Worm (Caenorhabditis elegans) whole organism, young adult: Measurements from ENCODE around the gene nra-1.
A peak's percentile ranks its signal among the peaks of the same experiment; 100 is the strongest.

Experiments used
- B0019.2 ChIP-seq: fragments of 200-800 bp; sonication (Bioruptor generic); conservative IDR thresholded peaks from 2 replicates; pipeline ENCODE4 v1.3.6; 2022; ENCODE audit warnings: missing genetic modification reagents, missing genetic modification characterization, missing compliant biosample characterization
- B0261.1 ChIP-seq: sonication (generic microtip); optimal IDR thresholded peaks from 2 replicates; lab custom pipeline; 2016; ENCODE audit warnings: mild to moderate bottlenecking, missing genetic modification characterization, moderate library complexity, missing compliant biosample characterization
- F23B12.7 ChIP-seq: sonication (generic microtip); optimal IDR thresholded peaks from 2 replicates; lab custom pipeline; 2017; ENCODE audit warnings: missing genetic modification characterization, mild to moderate bottlenecking, missing compliant biosample characterization, antibody characterized with exemption, moderate library complexity; ENCODE audit not compliant: insufficient read depth
- F33H1.4 ChIP-seq: fragments of 200-800 bp; sonication (Bioruptor generic); IDR thresholded peaks from 2 replicates; pipeline ENCODE4 v1.3.6; 2022; ENCODE audit warnings: missing genetic modification reagents, missing genetic modification characterization, missing compliant biosample characterization
- F39B2.1 ChIP-seq: fragments of 200-800 bp; sonication (Bioruptor generic); IDR thresholded peaks from 2 replicates; pipeline ENCODE4 v1.3.6; 2022; ENCODE audit warnings: missing genetic modification reagents, missing genetic modification characterization, missing compliant biosample characterization
- F57A8.1 ChIP-seq: fragments of 200-800 bp; sonication (Bioruptor generic); optimal IDR thresholded peaks from 2 replicates; lab custom pipeline; 2018; ENCODE audit warnings: mild to moderate bottlenecking, missing genetic modification characterization, moderate library complexity, missing compliant biosample characterization
- T26A5.8 ChIP-seq: sonication (generic microtip); optimal IDR thresholded peaks from 2 replicates; lab custom pipeline; 2016; ENCODE audit warnings: missing genetic modification characterization, missing compliant biosample characterization
- Y53G8AR.9 ChIP-seq: fragments of 200-800 bp; sonication (Bioruptor generic); conservative IDR thresholded peaks from 2 replicates; pipeline ENCODE4 v1.3.6; 2022; ENCODE audit warnings: missing genetic modification reagents, missing genetic modification characterization, missing compliant biosample characterization
- Y56A3A.18 ChIP-seq: fragments of 200-800 bp; sonication (Bioruptor generic); IDR thresholded peaks from 2 replicates; pipeline ENCODE4 v1.3.6; 2022; ENCODE audit warnings: missing genetic modification reagents, missing genetic modification characterization, missing compliant biosample characterization
- Y67H2A.10 ChIP-seq: fragments of 200-800 bp; sonication (Bioruptor generic); conservative IDR thresholded peaks from 2 replicates; pipeline ENCODE4 v1.3.6; 2022; ENCODE audit warnings: missing genetic modification reagents, missing genetic modification characterization, missing compliant biosample characterization
- atf-7 ChIP-seq: sonication (generic microtip); optimal IDR thresholded peaks from 2 replicates; lab custom pipeline; 2017; ENCODE audit warnings: mild to moderate bottlenecking, missing genetic modification characterization, missing compliant biosample characterization
- athp-1 ChIP-seq: sonication (generic microtip); optimal IDR thresholded peaks from 2 replicates; lab custom pipeline; 2017; ENCODE audit warnings: mild to moderate bottlenecking, missing genetic modification characterization, missing compliant biosample characterization
- attf-6 ChIP-seq: fragments of 200-800 bp; sonication (Bioruptor generic); IDR thresholded peaks from 2 replicates; pipeline ENCODE4 v1.3.6; 2022; ENCODE audit warnings: missing genetic modification reagents, missing genetic modification characterization, missing compliant biosample characterization
- ccch-3 ChIP-seq: fragments of 200-800 bp; sonication (Bioruptor generic); optimal IDR thresholded peaks from 2 replicates; lab custom pipeline; 2018; ENCODE audit warnings: mild to moderate bottlenecking, missing genetic modification characterization, missing compliant biosample characterization
- cebp-1 ChIP-seq, 2 experiments: fragments of 200-800 bp in 1 of 2; sonication (Bioruptor generic) in 1 of 2; sonication (generic microtip) in 1 of 2; IDR thresholded peaks in 1 of 2; optimal IDR thresholded peaks in 1 of 2; 2 replicates each; pipeline versions ENCODE4 v1.3.6 to Lab custom; 2017 to 2022; ENCODE audit warnings: missing compliant biosample characterization in 2 of 2, missing genetic modification characterization in 2 of 2, mild to moderate bottlenecking in 1 of 2, missing genetic modification reagents in 1 of 2, moderate library complexity in 1 of 2
- ceh-100 ChIP-seq: fragments of 200-800 bp; sonication (Bioruptor generic); IDR thresholded peaks from 2 replicates; pipeline ENCODE4 v1.3.6; 2022; ENCODE audit warnings: missing genetic modification reagents, missing genetic modification characterization, missing compliant biosample characterization
- ceh-27 ChIP-seq: fragments of 200-800 bp; sonication (Bioruptor generic); optimal IDR thresholded peaks from 2 replicates; lab custom pipeline; 2018; ENCODE audit warnings: mild to moderate bottlenecking, missing genetic modification characterization, moderate library complexity, missing compliant biosample characterization
- ceh-58 ChIP-seq: fragments of 200-800 bp; sonication (Bioruptor generic); IDR thresholded peaks from 2 replicates; pipeline ENCODE4 v1.3.6; 2022; ENCODE audit warnings: missing genetic modification characterization, missing compliant biosample characterization
- ceh-91 ChIP-seq: fragments of 200-800 bp; sonication (Bioruptor generic); IDR thresholded peaks from 2 replicates; pipeline ENCODE4 v1.3.6; 2022; ENCODE audit warnings: missing genetic modification reagents, missing genetic modification characterization, missing compliant biosample characterization
- egl-18 ChIP-seq: fragments of 200-800 bp; sonication (Bioruptor generic); IDR thresholded peaks from 2 replicates; pipeline ENCODE4 v1.3.6; 2022; ENCODE audit warnings: missing genetic modification reagents, missing genetic modification characterization, missing compliant biosample characterization
- gei-17 ChIP-seq: fragments of 200-800 bp; sonication (Bioruptor generic); optimal IDR thresholded peaks from 2 replicates; lab custom pipeline; 2018; ENCODE audit warnings: mild to moderate bottlenecking, missing genetic modification characterization, missing compliant biosample characterization
- him-1 ChIP-seq: sonication (generic microtip); optimal IDR thresholded peaks from 2 replicates; lab custom pipeline; 2016; ENCODE audit warnings: missing genotype, missing genetic modification reagents, missing genetic modification characterization, missing compliant biosample characterization
- hlh-12 ChIP-seq: sonication (generic microtip); optimal IDR thresholded peaks from 2 replicates; lab custom pipeline; 2016; ENCODE audit warnings: missing genetic modification characterization, missing compliant biosample characterization
- lin-26 ChIP-seq: fragments of 200-800 bp; sonication (Bioruptor generic); IDR thresholded peaks from 2 replicates; pipeline ENCODE4 v1.3.6; 2022; ENCODE audit warnings: missing genetic modification reagents, missing genetic modification characterization, missing compliant biosample characterization
- madf-6 ChIP-seq: fragments of 200-800 bp; sonication (Bioruptor generic); IDR thresholded peaks from 2 replicates; pipeline ENCODE4 v1.3.6; 2022; ENCODE audit warnings: missing genetic modification reagents, missing genetic modification characterization, missing compliant biosample characterization
- nfya-2 ChIP-seq: fragments of 200-800 bp; sonication (Bioruptor generic); IDR thresholded peaks from 2 replicates; pipeline ENCODE4 v1.3.6; 2022; ENCODE audit warnings: missing genetic modification reagents, missing genetic modification characterization, missing compliant biosample characterization
- nfyb-1 ChIP-seq: fragments of 200-800 bp; sonication (Bioruptor generic); IDR thresholded peaks from 2 replicates; pipeline ENCODE4 v1.3.6; 2022; ENCODE audit warnings: missing genetic modification reagents, missing genetic modification characterization, missing compliant biosample characterization
- nhr-179 ChIP-seq: sonication (generic microtip); optimal IDR thresholded peaks from 2 replicates; lab custom pipeline; 2016; ENCODE audit warnings: mild to moderate bottlenecking, missing genetic modification characterization, missing compliant biosample characterization
- pbrm-1 ChIP-seq: fragments of 200-800 bp; sonication (Bioruptor generic); IDR thresholded peaks from 2 replicates; pipeline ENCODE4 v1.3.6; 2022; ENCODE audit warnings: missing genetic modification reagents, missing genetic modification characterization, missing compliant biosample characterization
- repo-1 ChIP-seq: sonication (generic microtip); optimal IDR thresholded peaks from 2 replicates; lab custom pipeline; 2017; ENCODE audit warnings: mild to moderate bottlenecking, missing genetic modification characterization, missing compliant biosample characterization
- snpc-4 ChIP-seq, 5 experiments: fragments of 150-350 bp in 1 of 5; sonication (generic microtip) in 4 of 5; optimal IDR thresholded peaks; 2 replicates each; lab custom pipeline; 2014 to 2018; ENCODE audit warnings: missing genetic modification characterization in 5 of 5, missing biosample characterization in 3 of 5, antibody characterized with exemption in 2 of 5, mild to moderate bottlenecking in 2 of 5, missing compliant biosample characterization in 2 of 5, missing genotype in 2 of 5, moderate library complexity in 2 of 5, missing genetic modification reagents in 1 of 5
- xnd-1 ChIP-seq: sonication (generic microtip); optimal IDR thresholded peaks from 2 replicates; lab custom pipeline; 2016; ENCODE audit warnings: missing genotype, missing genetic modification reagents, missing genetic modification characterization, missing compliant biosample characterization
- ztf-18 ChIP-seq: sonication (generic microtip); optimal IDR thresholded peaks from 2 replicates; lab custom pipeline; 2016; ENCODE audit warnings: missing genotype, mild to moderate bottlenecking, missing genetic modification characterization, missing compliant biosample characterization
- ztf-22 ChIP-seq: fragments of 200-800 bp; sonication (Bioruptor generic); optimal IDR thresholded peaks from 2 replicates; lab custom pipeline; 2018; ENCODE audit warnings: mild to moderate bottlenecking, missing genetic modification characterization, moderate library complexity, missing compliant biosample characterization
- ztf-28 ChIP-seq: fragments of 200-800 bp; sonication (Bioruptor generic); IDR thresholded peaks from 2 replicates; pipeline ENCODE4 v1.3.6; 2022; ENCODE audit warnings: missing genetic modification reagents, missing genetic modification characterization, missing compliant biosample characterization

nra-1 gene

ce11 chrIV:17249691-17250181 lies 34.3 kb downstream of the nra-1 start, which contains the start of gene eelo-2 (continued):
- peak; percentile 99 for TF ChIP-seq ztf-18
- TF ChIP-seq F33H1.4 (GFP tag; lab: Robert Waterston, UW), result peak; percentile 80
- TF ChIP-seq atf-7 (tag; lab: Kevin White, UChicago), result peak; percentile 93
- peak; percentile 86 for TF ChIP-seq gei-17 (GFP tag; lab: Kevin White, UChicago)
- peak; percentile 85 for TF ChIP-seq ztf-22 (GFP tag; lab: Kevin White, UChicago)

DNA sequence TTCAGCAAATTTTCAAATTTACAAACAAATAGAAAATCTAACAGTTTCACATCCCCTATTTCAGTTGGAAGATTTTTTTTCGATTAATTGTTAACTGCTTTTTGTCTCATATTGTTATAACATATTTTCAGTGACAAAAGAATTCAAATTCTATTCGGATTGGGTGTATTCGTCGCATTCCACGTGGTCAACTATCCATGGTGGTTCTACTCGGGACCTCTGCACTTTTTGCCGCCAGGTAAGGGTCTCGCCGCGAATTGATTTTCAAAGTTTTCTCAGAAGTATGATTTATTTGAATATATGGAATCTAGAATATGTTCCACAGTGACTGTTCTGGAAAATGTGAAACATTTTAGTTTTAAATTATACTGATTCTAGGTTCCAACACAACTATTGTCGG lies 35.5 kb downstream of the nra-1 start:
- TF ChIP-seq lin-26 (GFP tag; lab: Robert Waterston, UW) (no peak), hlh-12 (tag; lab: Kevin White, UChicago) (no peak), him-1 (tag; lab: Kevin White, UChicago) (no peak), athp-1 (tag; lab: Kevin White, UChicago) (no peak), ztf-28 (no peak), egl-18 (GFP tag; lab: Robert Waterston, UW) (no peak), nhr-179 (tag; lab: Kevin White, UChicago) (no peak), Y53G8AR.9 (GFP tag; lab: Robert Waterston, UW) (no peak), snpc-4 (GFP tag; optimal IDR thresholded peaks at IDR 0.05; lab: Kevin White, UChicago) (no peak), snpc-4 (tag; optimal IDR thresholded peaks at IDR 0.05; lab: Kevin White, UChicago) (no peak), repo-1 (tag; lab: Kevin White, UChicago) (no peak), xnd-1 (tag; lab: Kevin White, UChicago) (no peak), attf-6 (no peak), ccch-3 (GFP tag; lab: Kevin White, UChicago) (no peak), nfyb-1 (GFP tag; lab: Robert Waterston, UW) (no peak)

DNA sequence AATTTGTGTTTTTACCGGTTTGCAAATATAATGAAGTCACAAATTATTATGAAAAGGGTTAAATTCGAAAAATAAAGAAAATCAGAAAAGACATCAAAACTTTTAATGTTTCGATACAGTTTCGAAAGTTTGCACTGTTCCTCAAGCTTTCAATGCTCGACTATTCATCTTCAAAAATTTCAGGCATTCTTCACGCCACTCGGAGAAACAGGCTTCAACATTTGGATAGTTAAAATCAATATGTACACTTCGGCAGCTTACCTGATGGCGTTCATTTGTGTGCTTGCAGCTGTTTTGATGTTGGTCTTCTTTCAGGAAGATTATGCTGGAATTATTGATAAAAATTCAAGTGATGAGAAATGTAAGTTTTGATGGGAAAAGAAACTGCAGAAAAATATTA lies 36.8 kb downstream of the nra-1 start:
- TF ChIP-seq madf-6 (GFP tag; lab: Robert Waterston, UW) (no peak), B0019.2 (GFP tag; lab: Robert Waterston, UW) (no peak), ceh-58 (GFP tag; lab: Robert Waterston, UW) (no peak), F23B12.7 (tag; lab: Kevin White, UChicago) (no peak), F33H1.4 (GFP tag; lab: Robert Waterston, UW) (no peak), F39B2.1 (GFP tag; lab: Robert Waterston, UW) (no peak), F57A8.1 (GFP tag; lab: Kevin White, UChicago) (no peak), ceh-91 (GFP tag; lab: Robert Waterston, UW) (no peak), Y67H2A.10 (GFP tag; lab: Robert Waterston, UW) (no peak), ceh-27 (GFP tag; lab: Kevin White, UChicago) (no peak), cebp-1 (GFP tag; IDR thresholded peaks at IDR 0.05; lab: Robert Waterston, UW) (no peak), cebp-1 (tag; optimal IDR thresholded peaks at IDR 0.05; lab: Kevin White, UChicago) (no peak), pbrm-1 (GFP tag; lab: Robert Waterston, UW) (no peak), nfya-2 (GFP tag; lab: Robert Waterston, UW) (no peak), Y56A3A.18 (GFP tag; lab: Robert Waterston, UW) (no peak), repo-1 (tag; lab: Kevin White, UChicago) (no peak), T26A5.8 (tag; lab: Kevin White, UChicago) (no peak), ceh-100 (GFP tag; lab: Robert Waterston, UW) (no peak), B0261.1 (tag; lab: Kevin White, UChicago) (no peak)
